Worm (Caenorhabditis elegans): ENCODE measurements around the gene F08G5.3.

F08G5.3 gene

DNA sequence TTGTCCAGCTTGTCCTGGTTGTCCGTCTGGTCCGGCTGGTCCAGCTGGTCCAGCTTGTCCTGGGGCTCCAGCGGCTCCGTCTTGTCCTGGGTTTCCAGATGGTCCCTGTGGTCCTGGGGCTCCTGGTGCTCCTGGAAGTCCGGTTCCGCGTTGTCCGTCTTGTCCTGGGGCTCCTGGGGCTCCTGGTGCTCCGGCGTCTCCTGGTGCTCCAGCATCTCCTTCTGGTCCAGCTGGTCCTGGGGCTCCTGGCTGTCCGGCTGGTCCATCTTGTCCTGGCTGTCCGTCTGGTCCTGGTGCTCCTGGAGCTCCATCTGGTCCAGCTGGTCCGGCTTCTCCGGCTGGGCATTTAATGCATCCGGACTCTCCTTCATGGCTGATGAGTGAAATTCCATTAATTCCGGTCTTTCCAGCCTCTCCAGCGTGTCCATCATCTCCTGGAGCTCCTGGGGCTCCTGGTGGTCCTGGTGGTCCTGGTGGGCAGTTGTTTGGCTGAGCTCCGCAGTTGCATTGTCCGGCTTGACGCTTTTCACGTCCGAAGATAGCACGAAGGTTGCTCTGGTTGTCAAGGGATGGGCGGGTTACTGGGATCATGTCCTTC lies 10.4 kb upstream of the F08G5.3 start:
- TF ChIP-seq ces-1 (GFP tag; optimal IDR thresholded peaks at IDR 0.05) (no peak), hlh-1 (tag; optimal IDR thresholded peaks at IDR 0.05) (no peak), drap-1 (GFP tag; optimal IDR thresholded peaks at IDR 0.05) (no peak), pha-4 (tag; optimal IDR thresholded peaks at IDR 0.05) (no peak), sptf-1 (tag; optimal IDR thresholded peaks at IDR 0.05) (peak; percentile 33), snpc-4 (tag; optimal IDR thresholded peaks at IDR 0.05) (no peak)

DNA sequence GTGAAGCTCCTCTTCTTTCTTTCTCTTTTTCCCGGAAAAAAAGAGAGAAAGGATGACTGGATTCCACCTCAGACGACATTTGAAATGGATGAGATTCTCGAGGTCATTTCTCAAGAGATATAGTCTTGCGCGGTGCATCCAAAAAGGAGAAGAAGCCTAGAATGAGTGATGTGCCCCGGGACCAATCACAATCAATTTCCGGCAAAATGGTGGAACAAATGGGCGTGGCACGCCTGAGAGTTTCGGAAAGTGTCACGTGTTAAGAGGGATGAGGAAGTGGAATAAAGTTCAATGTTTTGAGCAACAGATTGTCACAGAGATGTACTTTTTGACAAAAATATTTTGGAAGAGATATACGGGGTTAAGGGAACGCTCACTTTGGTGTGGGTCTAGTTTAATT lies 8.2 kb upstream of the F08G5.3 start:
- no peak for TF ChIP-seq ceh-83 (GFP tag; optimal IDR thresholded peaks at IDR 0.05)
- TF ChIP-seq unc-120 (tag; optimal IDR thresholded peaks at IDR 0.05; ENCODE audit: poor library complexity, severe bottlenecking): no peak
- TF ChIP-seq pha-4 (tag; optimal IDR thresholded peaks at IDR 0.05): no peak
- no peak for TF ChIP-seq flh-1 (GFP tag; optimal IDR thresholded peaks at IDR 0.05)
- TF ChIP-seq nhr-76 (tag; optimal IDR thresholded peaks at IDR 0.05): no peak
- TF ChIP-seq lsy-2 (tag; optimal IDR thresholded peaks at IDR 0.05): no peak

DNA sequence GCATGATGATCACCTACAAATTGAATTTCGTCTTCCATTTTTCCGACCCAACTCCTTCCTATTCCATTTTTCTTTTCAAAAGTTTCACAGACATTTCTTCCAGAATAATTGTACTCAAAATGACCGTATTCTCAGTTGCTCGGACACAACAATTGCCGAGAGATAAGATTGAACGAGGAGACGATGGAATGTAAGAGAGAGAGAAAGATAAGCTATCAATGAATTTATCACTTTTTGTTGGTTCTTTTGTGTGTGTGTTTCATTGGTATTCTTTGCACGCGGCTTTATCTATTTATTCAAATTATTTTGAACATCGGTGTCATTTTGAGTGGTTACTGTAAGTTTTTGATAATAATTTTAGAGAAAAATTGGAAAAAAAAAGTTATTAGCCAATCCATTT lies 3.1 kb upstream of the F08G5.3 start, which contains the start of gene ugt-65:
ugt-65 (plus strand) TSS at position 229 of the 400 bp plus-strand sequence.
- TF ChIP-seq M03D4.4 (tag; optimal IDR thresholded peaks at IDR 0.05) (no peak), tbx-8 (GFP tag; optimal IDR thresholded peaks at IDR 0.05) (no peak), nhr-2 (tag; optimal IDR thresholded peaks at IDR 0.05) (no peak), cnd-1 (tag; optimal IDR thresholded peaks at IDR 0.05) (no peak), zip-8 (tag; optimal IDR thresholded peaks at IDR 0.05) (no peak), hlh-1 (tag; optimal IDR thresholded peaks at IDR 0.05) (no peak), unc-62 (GFP tag; optimal IDR thresholded peaks at IDR 0.05) (no peak), sptf-1 (tag; optimal IDR thresholded peaks at IDR 0.05) (no peak)

ce11 chrIV:12419291-12419690 lies 1.9 kb upstream of the F08G5.3 start:
- peak; percentile 56 for TF ChIP-seq ces-1 (GFP tag; optimal IDR thresholded peaks at IDR 0.05)
- no peak for TF ChIP-seq sptf-1 (tag; optimal IDR thresholded peaks at IDR 0.05)
- no peak for TF ChIP-seq lin-13 (tag; optimal IDR thresholded peaks at IDR 0.05)

DNA sequence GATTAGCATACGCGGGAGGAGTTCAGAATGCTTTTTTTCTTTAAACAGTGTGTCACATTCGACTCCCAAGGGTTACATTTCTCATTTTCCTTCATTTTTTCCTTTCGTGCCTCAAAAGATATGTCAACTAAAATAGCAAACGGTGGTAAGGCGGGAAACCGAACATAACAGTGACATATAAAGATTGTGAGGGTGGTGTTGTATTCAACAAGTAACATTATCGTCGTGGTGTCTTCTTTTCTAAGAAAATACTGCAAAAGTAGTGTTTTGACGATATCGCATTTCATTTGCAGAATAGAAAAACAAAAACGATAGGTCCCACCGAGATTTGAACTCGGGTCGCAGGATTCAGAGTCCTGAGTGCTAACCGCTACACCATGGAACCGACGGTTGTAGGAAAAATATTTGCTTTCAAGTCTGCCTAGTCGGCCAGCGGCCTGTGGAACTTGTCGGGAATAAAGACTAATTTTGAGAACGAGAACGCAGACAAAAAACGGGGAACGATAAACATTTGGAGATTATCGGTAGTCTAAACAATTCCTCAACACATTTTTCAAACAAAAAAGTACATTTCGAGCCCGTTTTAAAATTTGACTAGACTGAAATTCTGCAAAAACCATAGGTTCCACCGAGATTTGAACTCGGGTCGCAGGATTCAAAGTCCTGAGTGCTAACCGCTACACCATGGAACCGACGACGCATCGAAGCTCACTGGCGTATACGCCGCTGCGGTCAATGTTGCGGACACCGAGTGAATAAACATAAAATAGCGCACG lies 569 bp downstream of the F08G5.3 start:
- TF ChIP-seq unc-120 (tag; optimal IDR thresholded peaks at IDR 0.05; ENCODE audit: poor library complexity, severe bottlenecking): no peak
- TF ChIP-seq bed-3 (GFP tag; optimal IDR thresholded peaks at IDR 0.05): no peak
- TF ChIP-seq blmp-1 (tag; optimal IDR thresholded peaks at IDR 0.05): no peak
- TF ChIP-seq ceh-43 (GFP tag; optimal IDR thresholded peaks at IDR 0.05): no peak
- TF ChIP-seq M03D4.4 (tag; optimal IDR thresholded peaks at IDR 0.05): peak; percentile 32
- TF ChIP-seq flh-1 (GFP tag; optimal IDR thresholded peaks at IDR 0.05): no peak
- no peak for TF ChIP-seq unc-62 (GFP tag; optimal IDR thresholded peaks at IDR 0.05)
- TF ChIP-seq unc-39 (tag; optimal IDR thresholded peaks at IDR 0.05): no peak
- TF ChIP-seq ceh-39 (tag; optimal IDR thresholded peaks at IDR 0.05): no peak
- peak; percentile 34 for TF ChIP-seq ceh-83 (GFP tag; optimal IDR thresholded peaks at IDR 0.05)
- no peak for TF ChIP-seq nhr-2 (tag; optimal IDR thresholded peaks at IDR 0.05)
- peak; percentile 63 for TF ChIP-seq lin-32 (GFP tag; optimal IDR thresholded peaks at IDR 0.05)
- no peak for TF ChIP-seq mls-2 (tag; optimal IDR thresholded peaks at IDR 0.05)
- peak; percentile 35 for TF ChIP-seq cnd-1 (tag; optimal IDR thresholded peaks at IDR 0.05)
- TF ChIP-seq ces-1 (GFP tag; optimal IDR thresholded peaks at IDR 0.05): no peak
- TF ChIP-seq elt-3 (tag; optimal IDR thresholded peaks at IDR 0.05): no peak
- peak; percentile 48 for TF ChIP-seq ham-2 (GFP tag; optimal IDR thresholded peaks at IDR 0.05)
- no peak for TF ChIP-seq sem-2 (GFP tag; optimal IDR thresholded peaks at IDR 0.05)
- TF ChIP-seq pha-4 (tag; optimal IDR thresholded peaks at IDR 0.05): no peak
- no peak for TF ChIP-seq zip-8 (tag; optimal IDR thresholded peaks at IDR 0.05)
- no peak for TF ChIP-seq mep-1 (tag; optimal IDR thresholded peaks at IDR 0.05)
- no peak for TF ChIP-seq nhr-237 (tag; optimal IDR thresholded peaks at IDR 0.05)
- TF ChIP-seq lin-13 (tag; optimal IDR thresholded peaks at IDR 0.05): no peak
- no peak for TF ChIP-seq snpc-4 (tag; optimal IDR thresholded peaks at IDR 0.05)
- no peak for TF ChIP-seq tbx-8 (GFP tag; optimal IDR thresholded peaks at IDR 0.05)
- no peak for TF ChIP-seq nhr-12 (tag; optimal IDR thresholded peaks at IDR 0.05)
- TF ChIP-seq drap-1 (GFP tag; optimal IDR thresholded peaks at IDR 0.05): no peak
- no peak for TF ChIP-seq lsy-2 (tag; optimal IDR thresholded peaks at IDR 0.05)
- TF ChIP-seq mab-5 (tag; optimal IDR thresholded peaks at IDR 0.05): no peak
- no peak for TF ChIP-seq ztf-11 (tag; optimal IDR thresholded peaks at IDR 0.05)
- no peak for TF ChIP-seq nhr-76 (tag; optimal IDR thresholded peaks at IDR 0.05)
- TF ChIP-seq elt-1 (tag; optimal IDR thresholded peaks at IDR 0.05; ENCODE audit: borderline replicate concordance, insufficient read depth): no peak
- peak; percentile 52 for TF ChIP-seq sptf-1 (tag; optimal IDR thresholded peaks at IDR 0.05)
- TF ChIP-seq hlh-1 (tag; optimal IDR thresholded peaks at IDR 0.05): no peak
- TF ChIP-seq nhr-28 (tag; optimal IDR thresholded peaks at IDR 0.05): no peak
